Worm (Caenorhabditis elegans) whole organism, young adult: ENCODE data around the gene hid-1.
A peak's percentile ranks its signal among the peaks of the same experiment; 100 is the strongest.

Experiments used
- B0035.1 ChIP-seq: sonication (generic microtip); optimal IDR thresholded peaks from 2 replicates; lab custom pipeline; 2016; ENCODE audit warnings: missing genetic modification characterization, mild to moderate bottlenecking, missing compliant biosample characterization, missing genotype, missing genetic modification reagents
- B0336.3 ChIP-seq: fragments of 200-800 bp; sonication (Bioruptor generic); IDR thresholded peaks from 2 replicates; pipeline ENCODE4 v1.3.6; 2022; ENCODE audit warnings: missing genetic modification characterization, missing compliant biosample characterization
- C17E4.6 ChIP-seq: fragments of 200-800 bp; sonication (Bioruptor generic); IDR thresholded peaks from 2 replicates; pipeline ENCODE4 v1.3.6; 2022; ENCODE audit warnings: missing genetic modification reagents, missing genetic modification characterization, missing compliant biosample characterization
- F10E7.11 ChIP-seq: sonication (generic microtip); optimal IDR thresholded peaks from 2 replicates; lab custom pipeline; 2017; ENCODE audit warnings: mild to moderate bottlenecking, missing genetic modification characterization, moderate library complexity, missing compliant biosample characterization
- F23B12.7 ChIP-seq: sonication (generic microtip); optimal IDR thresholded peaks from 2 replicates; lab custom pipeline; 2017; ENCODE audit warnings: missing genetic modification characterization, mild to moderate bottlenecking, missing compliant biosample characterization, antibody characterized with exemption, moderate library complexity; ENCODE audit not compliant: insufficient read depth
- F37B4.10 ChIP-seq: fragments of 200-800 bp; sonication (Bioruptor generic); IDR thresholded peaks from 2 replicates; pipeline ENCODE4 v1.3.6; 2022; ENCODE audit warnings: missing genetic modification characterization, missing compliant biosample characterization
- F52B5.7 ChIP-seq: sonication (generic microtip); optimal IDR thresholded peaks from 2 replicates; lab custom pipeline; 2016; ENCODE audit warnings: mild to moderate bottlenecking, missing genetic modification characterization, missing compliant biosample characterization
- F57A8.1 ChIP-seq: fragments of 200-800 bp; sonication (Bioruptor generic); optimal IDR thresholded peaks from 2 replicates; lab custom pipeline; 2018; ENCODE audit warnings: mild to moderate bottlenecking, missing genetic modification characterization, moderate library complexity, missing compliant biosample characterization
- K11D2.4 ChIP-seq: fragments of 200-800 bp; sonication (Bioruptor generic); IDR thresholded peaks from 2 replicates; pipeline ENCODE4 v1.3.6; 2022; ENCODE audit warnings: missing genetic modification reagents, missing genetic modification characterization, missing compliant biosample characterization
- T07F8.4 ChIP-seq: sonication (generic microtip); optimal IDR thresholded peaks from 2 replicates; lab custom pipeline; 2016; ENCODE audit warnings: mild to moderate bottlenecking, missing genetic modification characterization, moderate library complexity, missing compliant biosample characterization
- T26A5.8 ChIP-seq: sonication (generic microtip); optimal IDR thresholded peaks from 2 replicates; lab custom pipeline; 2016; ENCODE audit warnings: missing genetic modification characterization, missing compliant biosample characterization
- Y79H2A.3 ChIP-seq: fragments of 200-800 bp; sonication (Bioruptor generic); conservative IDR thresholded peaks from 2 replicates; pipeline ENCODE4 v1.3.6; 2022; ENCODE audit warnings: missing genetic modification reagents, missing genetic modification characterization, missing compliant biosample characterization
- aptf-2 ChIP-seq: fragments of 200-800 bp; sonication (Bioruptor generic); conservative IDR thresholded peaks from 2 replicates; pipeline ENCODE4 v1.3.6; 2022; ENCODE audit warnings: missing genetic modification reagents, missing genetic modification characterization, missing compliant biosample characterization
- bed-1 ChIP-seq: fragments of 200-800 bp; sonication (Bioruptor generic); IDR thresholded peaks from 2 replicates; pipeline ENCODE4 v1.3.6; 2022; ENCODE audit warnings: missing genetic modification reagents, missing genetic modification characterization, missing compliant biosample characterization
- bed-2 ChIP-seq: fragments of 200-800 bp; sonication (Bioruptor generic); IDR thresholded peaks from 2 replicates; pipeline ENCODE4 v1.3.6; 2022; ENCODE audit warnings: missing genetic modification reagents, missing genetic modification characterization, missing compliant biosample characterization
- ccch-3 ChIP-seq: fragments of 200-800 bp; sonication (Bioruptor generic); optimal IDR thresholded peaks from 2 replicates; lab custom pipeline; 2018; ENCODE audit warnings: mild to moderate bottlenecking, missing genetic modification characterization, missing compliant biosample characterization
- cebp-1 ChIP-seq, 2 experiments: fragments of 200-800 bp in 1 of 2; sonication (Bioruptor generic) in 1 of 2; sonication (generic microtip) in 1 of 2; IDR thresholded peaks in 1 of 2; optimal IDR thresholded peaks in 1 of 2; 2 replicates each; pipeline versions ENCODE4 v1.3.6 to Lab custom; 2017 to 2022; ENCODE audit warnings: missing compliant biosample characterization in 2 of 2, missing genetic modification characterization in 2 of 2, mild to moderate bottlenecking in 1 of 2, missing genetic modification reagents in 1 of 2, moderate library complexity in 1 of 2
- ceh-100 ChIP-seq: fragments of 200-800 bp; sonication (Bioruptor generic); IDR thresholded peaks from 2 replicates; pipeline ENCODE4 v1.3.6; 2022; ENCODE audit warnings: missing genetic modification reagents, missing genetic modification characterization, missing compliant biosample characterization
- ceh-79 ChIP-seq: sonication (generic microtip); optimal IDR thresholded peaks from 2 replicates; lab custom pipeline; 2017; ENCODE audit warnings: mild to moderate bottlenecking, missing genetic modification characterization, missing compliant biosample characterization
- dpff-1 ChIP-seq: sonication (generic microtip); optimal IDR thresholded peaks from 2 replicates; lab custom pipeline; 2017; ENCODE audit warnings: mild to moderate bottlenecking, missing genetic modification characterization, missing compliant biosample characterization
- dpl-1 ChIP-seq: fragments of 150-350 bp; optimal IDR thresholded peaks from 2 replicates; lab custom pipeline; 2014; ENCODE audit warnings: missing biosample characterization, missing genetic modification reagents, missing genetic modification characterization
- ets-4 ChIP-seq: fragments of 200-800 bp; sonication (Bioruptor generic); optimal IDR thresholded peaks from 2 replicates; lab custom pipeline; 2018; ENCODE audit warnings: mild to moderate bottlenecking, missing genetic modification characterization, missing compliant biosample characterization
- hlh-26 ChIP-seq: fragments of 200-800 bp; sonication (Bioruptor generic); conservative IDR thresholded peaks from 2 replicates; pipeline ENCODE4 v1.3.6; 2022; ENCODE audit warnings: missing genetic modification reagents, missing genetic modification characterization, missing compliant biosample characterization
- lin-26 ChIP-seq: fragments of 200-800 bp; sonication (Bioruptor generic); IDR thresholded peaks from 2 replicates; pipeline ENCODE4 v1.3.6; 2022; ENCODE audit warnings: missing genetic modification reagents, missing genetic modification characterization, missing compliant biosample characterization
- lin-54 ChIP-seq: fragments of 200-800 bp; sonication (Bioruptor generic); optimal IDR thresholded peaks from 2 replicates; lab custom pipeline; 2018; ENCODE audit warnings: mild to moderate bottlenecking, missing genetic modification characterization, missing compliant biosample characterization
- madf-3 ChIP-seq: fragments of 200-800 bp; sonication (Bioruptor generic); IDR thresholded peaks from 2 replicates; pipeline ENCODE4 v1.3.6; 2022; ENCODE audit warnings: missing genetic modification reagents, missing genetic modification characterization, missing compliant biosample characterization
- madf-8 ChIP-seq: fragments of 200-800 bp; sonication (Bioruptor generic); conservative IDR thresholded peaks from 2 replicates; pipeline ENCODE4 v1.3.6; 2022; ENCODE audit warnings: missing genetic modification reagents, missing genetic modification characterization, missing compliant biosample characterization
- nfya-1 ChIP-seq: sonication (generic microtip); optimal IDR thresholded peaks from 2 replicates; lab custom pipeline; 2017; ENCODE audit warnings: antibody characterized with exemption, missing compliant biosample characterization, missing genetic modification characterization, borderline replicate concordance; ENCODE audit not compliant: insufficient read depth
- nfya-2 ChIP-seq: fragments of 200-800 bp; sonication (Bioruptor generic); IDR thresholded peaks from 2 replicates; pipeline ENCODE4 v1.3.6; 2022; ENCODE audit warnings: missing genetic modification reagents, missing genetic modification characterization, missing compliant biosample characterization
- nfyb-1 ChIP-seq: fragments of 200-800 bp; sonication (Bioruptor generic); IDR thresholded peaks from 2 replicates; pipeline ENCODE4 v1.3.6; 2022; ENCODE audit warnings: missing genetic modification reagents, missing genetic modification characterization, missing compliant biosample characterization
- nhr-179 ChIP-seq: sonication (generic microtip); optimal IDR thresholded peaks from 2 replicates; lab custom pipeline; 2016; ENCODE audit warnings: mild to moderate bottlenecking, missing genetic modification characterization, missing compliant biosample characterization
- nhr-27 ChIP-seq: fragments of 200-800 bp; sonication (Bioruptor generic); optimal IDR thresholded peaks from 2 replicates; lab custom pipeline; 2018; ENCODE audit warnings: mild to moderate bottlenecking, missing genetic modification characterization, moderate library complexity, missing compliant biosample characterization
- nhr-80 ChIP-seq: sonication (generic microtip); optimal IDR thresholded peaks from 2 replicates; lab custom pipeline; 2016; ENCODE audit warnings: missing genetic modification characterization, missing compliant biosample characterization
- rcor-1 ChIP-seq: fragments of 200-800 bp; sonication (Bioruptor generic); IDR thresholded peaks from 2 replicates; pipeline ENCODE4 v1.3.6; 2022; ENCODE audit warnings: missing genetic modification reagents, missing genetic modification characterization, missing compliant biosample characterization
- sdz-38 ChIP-seq: sonication (generic microtip); optimal IDR thresholded peaks from 2 replicates; lab custom pipeline; 2016; ENCODE audit warnings: missing genotype, missing genetic modification characterization, missing compliant biosample characterization
- snpc-1.1 ChIP-seq: sonication (generic microtip); optimal IDR thresholded peaks from 2 replicates; lab custom pipeline; 2017; ENCODE audit warnings: missing genetic modification characterization, mild to moderate bottlenecking, missing compliant biosample characterization, antibody characterized with exemption, moderate library complexity, missing genotype, missing genetic modification reagents; ENCODE audit not compliant: insufficient read depth
- snpc-3.4 ChIP-seq: sonication (generic microtip); optimal IDR thresholded peaks from 2 replicates; lab custom pipeline; 2017; ENCODE audit warnings: missing genetic modification characterization, mild to moderate bottlenecking, missing compliant biosample characterization, antibody characterized with exemption, moderate library complexity, missing genotype, missing genetic modification reagents
- tbp1 ChIP-seq: fragments of 200-800 bp; sonication (Bioruptor generic); optimal IDR thresholded peaks from 2 replicates; lab custom pipeline; 2018; ENCODE audit warnings: mild to moderate bottlenecking, missing genetic modification characterization, missing compliant biosample characterization
- tbx-9 ChIP-seq: sonication (generic microtip); optimal IDR thresholded peaks from 2 replicates; lab custom pipeline; 2016; ENCODE audit warnings: borderline replicate concordance, missing genetic modification characterization, inconsistent platforms, missing compliant biosample characterization
- tlf-1 ChIP-seq: fragments of 200-800 bp; sonication (Bioruptor generic); optimal IDR thresholded peaks from 2 replicates; lab custom pipeline; 2018; ENCODE audit warnings: mild to moderate bottlenecking, missing genetic modification characterization, missing compliant biosample characterization
- unc-130 ChIP-seq: sonication (generic microtip); optimal IDR thresholded peaks from 2 replicates; lab custom pipeline; 2016; ENCODE audit warnings: missing genetic modification reagents, missing genetic modification characterization, missing compliant biosample characterization
- unc-62 ChIP-seq: fragments of 150-350 bp; optimal IDR thresholded peaks from 2 replicates; lab custom pipeline; 2014; ENCODE audit warnings: missing biosample characterization, missing genetic modification reagents, missing genetic modification characterization
- zfh-2 ChIP-seq: fragments of 200-800 bp; sonication (Bioruptor generic); conservative IDR thresholded peaks from 2 replicates; pipeline ENCODE4 v1.3.6; 2022; ENCODE audit warnings: missing genetic modification reagents, missing genetic modification characterization, missing compliant biosample characterization
- ztf-26 ChIP-seq: sonication (generic microtip); optimal IDR thresholded peaks from 2 replicates; lab custom pipeline; 2017; ENCODE audit warnings: missing genetic modification characterization, missing compliant biosample characterization
- ztf-3 ChIP-seq: fragments of 200-800 bp; sonication (Bioruptor generic); optimal IDR thresholded peaks from 2 replicates; lab custom pipeline; 2018; ENCODE audit warnings: mild to moderate bottlenecking, missing genetic modification characterization, missing compliant biosample characterization

Gene hid-1

DNA sequence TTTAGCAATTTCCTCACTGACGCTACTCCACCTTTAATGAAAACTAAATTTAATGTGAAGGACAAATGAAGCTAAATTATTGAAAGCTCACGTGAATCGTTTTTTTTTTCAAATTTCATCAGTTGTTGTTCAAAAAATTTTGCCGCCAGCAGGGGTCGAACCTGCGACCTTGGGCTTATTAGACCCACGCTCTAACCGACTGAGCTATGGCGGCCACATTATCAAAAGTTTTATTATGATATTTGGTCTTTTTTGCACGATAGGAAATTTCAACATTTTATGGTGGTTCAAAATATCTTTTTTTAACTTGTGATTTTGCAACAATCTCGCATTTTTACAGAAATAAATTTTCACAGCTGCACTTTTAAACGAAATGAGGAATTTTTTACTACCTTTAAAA lies 37.2 kb downstream of the hid-1 start (continued):
- TF ChIP-seq snpc-3.4 (tag; lab: Kevin White, UChicago) (peak; percentile 60), nhr-27 (no peak), tbp1 (GFP tag; lab: Kevin White, UChicago) (peak; percentile 88), nhr-80 (no peak), F52B5.7 (tag; lab: Kevin White, UChicago) (no peak), T26A5.8 (tag; lab: Kevin White, UChicago) (no peak), tbx-9 (tag; lab: Kevin White, UChicago) (no peak), F10E7.11 (tag; lab: Kevin White, UChicago) (no peak), lin-54 (GFP tag; lab: Kevin White, UChicago) (peak; percentile 24), lin-26 (GFP tag; lab: Robert Waterston, UW) (peak; percentile 74), rcor-1 (GFP tag; lab: Robert Waterston, UW) (no peak)

DNA sequence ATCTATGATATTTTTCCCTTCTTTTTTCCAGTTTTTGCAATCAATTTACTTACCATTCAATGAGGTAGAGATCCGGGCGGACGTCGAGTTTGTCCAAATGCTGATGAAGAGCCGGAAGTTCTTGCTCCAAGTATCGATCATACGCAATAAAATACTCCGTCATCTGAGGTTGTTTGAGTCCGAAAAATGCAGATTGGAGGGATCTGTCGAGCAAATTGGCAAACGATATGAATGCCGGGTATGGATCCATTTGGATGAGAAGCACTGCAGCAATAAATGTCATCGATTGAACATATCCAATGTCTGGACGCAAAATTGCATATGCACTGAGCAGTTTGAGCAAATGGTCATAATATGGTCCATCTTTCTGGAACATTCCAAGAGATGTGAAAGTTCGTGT lies 38.3 kb downstream of the hid-1 start:
- TF ChIP-seq ztf-3 (GFP tag; lab: Kevin White, UChicago) (no peak), madf-3 (no peak), Y79H2A.3 (no peak), ets-4 (no peak), snpc-3.4 (tag; lab: Kevin White, UChicago) (no peak), B0336.3 (GFP tag; lab: Robert Waterston, UW) (no peak), tbx-9 (tag; lab: Kevin White, UChicago) (no peak), B0035.1 (tag; lab: Kevin White, UChicago) (no peak), bed-2 (GFP tag; lab: Robert Waterston, UW) (no peak), dpff-1 (tag; lab: Kevin White, UChicago) (no peak), lin-54 (GFP tag; lab: Kevin White, UChicago) (no peak), lin-26 (GFP tag; lab: Robert Waterston, UW) (no peak), T07F8.4 (tag; lab: Kevin White, UChicago) (no peak), nhr-179 (tag; lab: Kevin White, UChicago) (no peak), bed-1 (no peak)

- TF ChIP-seq ceh-79 (no peak), zfh-2 (peak; percentile 69), K11D2.4 (GFP tag; lab: Robert Waterston, UW) (no peak), F57A8.1 (GFP tag; lab: Kevin White, UChicago) (no peak), T07F8.4 (tag; lab: Kevin White, UChicago) (no peak), hlh-26 (no peak), nfyb-1 (GFP tag; lab: Robert Waterston, UW) (peak; percentile 81), ztf-26 (tag; lab: Kevin White, UChicago) (no peak), cebp-1 (GFP tag; IDR thresholded peaks at IDR 0.05; lab: Robert Waterston, UW) (no peak), cebp-1 (tag; optimal IDR thresholded peaks at IDR 0.05; lab: Kevin White, UChicago) (peak; percentile 56), sdz-38 (tag; lab: Kevin White, UChicago) (no peak), nhr-27 (no peak), snpc-1.1 (tag; lab: Kevin White, UChicago) (no peak), dpl-1 (no peak), nhr-179 (tag; lab: Kevin White, UChicago) (peak; percentile 26), F23B12.7 (tag; lab: Kevin White, UChicago) (no peak), ceh-100 (no peak), nfya-1 (no peak), unc-130 (GFP tag; lab: Kevin White, UChicago) (no peak), C17E4.6 (no peak), tlf-1 (no peak), madf-8 (GFP tag; lab: Robert Waterston, UW) (no peak), ccch-3 (GFP tag; lab: Kevin White, UChicago) (no peak), F37B4.10 (no peak), unc-62 (GFP tag; lab: Kevin White, UChicago) (no peak), aptf-2 (GFP tag; lab: Robert Waterston, UW) (no peak), nfya-2 (GFP tag; lab: Robert Waterston, UW) (no peak)
These were observed 39.0 kb downstream of the hid-1 start for ce11 chrX:2527877-2528276.
